Worm (Caenorhabditis elegans) whole organism, L1 larva: ENCODE data around the gene F13H8.8.

Experiments
- aly-2 ChIP-seq: fragments of 150-350 bp; optimal IDR thresholded peaks from 2 replicates; lab custom pipeline; 2014; ENCODE audit warnings: missing biosample characterization, missing genetic modification characterization
- blmp-1 ChIP-seq: fragments of 150-350 bp; optimal IDR thresholded peaks from 2 replicates; lab custom pipeline; 2014; ENCODE audit warnings: missing biosample characterization, missing genetic modification characterization
- egl-27 ChIP-seq, 2 experiments: fragments of 150-350 bp in 1 of 2; sonication (generic microtip); optimal IDR thresholded peaks; 3 replicates each; lab custom pipeline; 2017 to 2018; ENCODE audit warnings: missing biosample characterization in 2 of 2, missing genetic modification characterization in 2 of 2, missing genetic modification reagents in 2 of 2
- fkh-10 ChIP-seq: sonication (generic microtip); optimal IDR thresholded peaks from 2 replicates; lab custom pipeline; 2017; ENCODE audit warnings: missing biosample characterization, missing genetic modification reagents, missing genetic modification characterization
- lin-13 ChIP-seq: fragments of 150-350 bp; optimal IDR thresholded peaks from 2 replicates; lab custom pipeline; 2014; ENCODE audit warnings: missing biosample characterization, missing genetic modification reagents, missing genetic modification characterization
- lin-15B ChIP-seq: fragments of 150-350 bp; sonication (generic microtip); optimal IDR thresholded peaks from 3 replicates; lab custom pipeline; 2014; ENCODE audit warnings: missing biosample characterization, missing genetic modification characterization
- mdl-1 ChIP-seq, 2 experiments: fragments of 150-350 bp; optimal IDR thresholded peaks; 2 replicates each; lab custom pipeline; 2014 to 2017; ENCODE audit warnings: missing biosample characterization in 2 of 2, missing genetic modification characterization in 2 of 2, inconsistent platforms in 1 of 2
- nhr-237 ChIP-seq: fragments of 150-350 bp; optimal IDR thresholded peaks from 2 replicates; lab custom pipeline; 2014; ENCODE audit warnings: missing biosample characterization, missing genetic modification characterization
- nhr-28 ChIP-seq: fragments of 150-350 bp; optimal IDR thresholded peaks from 2 replicates; lab custom pipeline; 2014; ENCODE audit warnings: missing biosample characterization, missing genetic modification characterization
- nhr-76 ChIP-seq: sonication (generic microtip); optimal IDR thresholded peaks from 2 replicates; lab custom pipeline; 2017; ENCODE audit warnings: missing biosample characterization, missing genetic modification characterization
- nhr-90 ChIP-seq: sonication (generic microtip); optimal IDR thresholded peaks from 2 replicates; lab custom pipeline; 2016; ENCODE audit warnings: mild to moderate bottlenecking, missing genetic modification characterization, missing compliant biosample characterization; ENCODE audit not compliant: poor library complexity
- pqm-1 ChIP-seq: sonication (generic microtip); optimal IDR thresholded peaks from 3 replicates; lab custom pipeline; 2017; ENCODE audit warnings: missing biosample characterization, missing genetic modification characterization
- unc-62 ChIP-seq: fragments of 150-350 bp; optimal IDR thresholded peaks from 2 replicates; lab custom pipeline; 2014; ENCODE audit warnings: missing biosample characterization, missing genetic modification reagents, missing genetic modification characterization
- zag-1 ChIP-seq: fragments of 150-350 bp; optimal IDR thresholded peaks from 2 replicates; lab custom pipeline; 2014; ENCODE audit warnings: missing biosample characterization, missing genetic modification characterization

DNA sequence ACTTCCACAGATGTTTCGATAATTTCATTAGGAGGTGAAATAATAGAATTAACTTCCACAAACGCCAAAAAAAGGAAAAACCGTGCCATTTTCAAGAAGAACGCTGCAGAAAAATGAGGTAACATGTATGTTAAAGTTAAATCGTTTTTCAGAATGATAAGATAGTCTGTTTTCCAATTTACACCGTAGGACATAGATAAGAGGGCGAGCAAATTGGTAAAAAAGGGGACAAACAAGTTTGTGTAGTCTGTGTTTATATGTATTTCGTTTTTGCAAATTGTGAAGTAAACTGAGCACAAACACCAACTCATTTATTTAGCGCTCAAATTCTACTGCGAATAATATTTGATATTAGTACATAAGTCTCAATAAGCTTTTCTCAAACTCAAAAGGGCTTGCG lies 8.0 kb downstream of the F13H8.8 start, which contains the start of gene F13H8.11:
- TF ChIP-seq nhr-28 (tag; lab: Kevin White, UChicago) (no peak), egl-27 (tag; optimal IDR thresholded peaks at IDR 0.05; lab: Kevin White, UChicago) (no peak), nhr-76 (tag; lab: Kevin White, UChicago) (no peak), pqm-1 (no peak), blmp-1 (tag; lab: Kevin White, UChicago) (no peak), lin-15B (tag; lab: Kevin White, UChicago) (no peak), zag-1 (tag; lab: Kevin White, UChicago) (no peak), nhr-90 (tag; lab: Kevin White, UChicago) (no peak), mdl-1 (tag; optimal IDR thresholded peaks at IDR 0.05; lab: Kevin White, UChicago) (no peak), unc-62 (GFP tag; lab: Kevin White, UChicago) (no peak), lin-13 (GFP tag; lab: Kevin White, UChicago) (no peak), aly-2 (no peak), fkh-10 (GFP tag; lab: Kevin White, UChicago) (no peak), nhr-237 (tag; lab: Kevin White, UChicago) (no peak)
